Fruit fly (Drosophila melanogaster): ENCODE results near the gene CG14441.

The CG14441 gene

dm6 chrX:6705059-6705802, 5.9 kb downstream of the CG14441 start (continued):
- TF ChIP-seq Chrac-16 (GFP tag; optimal IDR thresholded peaks at IDR 0.05) (no peak), CG3407 (GFP tag; optimal IDR thresholded peaks at IDR 0.05) (no peak), lov (optimal IDR thresholded peaks at IDR 0.05) (no peak), lov (GFP tag; IDR thresholded peaks at IDR 0.05) (no peak), Rx (GFP tag; IDR thresholded peaks at IDR 0.05) (no peak), C15 (GFP tag; IDR thresholded peaks at IDR 0.05) (no peak), CG10565 (GFP tag; optimal IDR thresholded peaks at IDR 0.05) (no peak), CG10274 (GFP tag; optimal IDR thresholded peaks at IDR 0.05) (no peak), gce (GFP tag; IDR thresholded peaks at IDR 0.05) (no peak), lola (GFP tag; optimal IDR thresholded peaks at IDR 0.05) (peak in 1 of 3 experiments; percentile 17), CG10366 (GFP tag; IDR thresholded peaks at IDR 0.05) (no peak), CG14965 (GFP tag; optimal IDR thresholded peaks at IDR 0.05; ENCODE audit: borderline replicate concordance) (no peak), sna (GFP tag; IDR thresholded peaks at IDR 0.05; ENCODE audit: partially characterized antibody) (no peak), CG13424 (tag; optimal IDR thresholded peaks at IDR 0.05) (no peak), CG8281 (tag; optimal IDR thresholded peaks at IDR 0.05) (no peak), dmrt11E (tag; optimal IDR thresholded peaks at IDR 0.05) (no peak), Hand (GFP tag; optimal IDR thresholded peaks at IDR 0.05) (no peak), ara (GFP tag; IDR thresholded peaks at IDR 0.05) (no peak), abd-A (tag; optimal IDR thresholded peaks at IDR 0.05) (no peak), knrl (GFP tag; IDR thresholded peaks at IDR 0.05; ENCODE audit: partially characterized antibody) (no peak), luna (GFP tag; optimal IDR thresholded peaks at IDR 0.05) (no peak), CG30020 (tag; optimal IDR thresholded peaks at IDR 0.05) (no peak), ato (GFP tag; IDR thresholded peaks at IDR 0.05; ENCODE audit: partially characterized antibody) (no peak), caup (GFP tag; optimal IDR thresholded peaks at IDR 0.05; ENCODE audit: severe bottlenecking) (no peak), Scr (GFP tag; IDR thresholded peaks at IDR 0.05; ENCODE audit: partially characterized antibody) (no peak), CG10654 (GFP tag; optimal IDR thresholded peaks at IDR 0.05) (no peak), CG2202 (tag; optimal IDR thresholded peaks at IDR 0.05) (no peak), emc (GFP tag; optimal IDR thresholded peaks at IDR 0.05) (no peak), sd (tag; optimal IDR thresholded peaks at IDR 0.05) (no peak), repo (GFP tag; optimal IDR thresholded peaks at IDR 0.05) (no peak), dysf (GFP tag; IDR thresholded peaks at IDR 0.05) (no peak), ham (GFP tag; IDR thresholded peaks at IDR 0.05) (no peak), sisA (GFP tag; IDR thresholded peaks at IDR 0.05) (no peak), CG5953 (GFP tag; IDR thresholded peaks at IDR 0.05) (no peak), chinmo (GFP tag; IDR thresholded peaks at IDR 0.05; ENCODE audit: partially characterized antibody) (no peak), CTCF (GFP tag; optimal IDR thresholded peaks at IDR 0.05) (no peak), CG34376 (GFP tag; optimal IDR thresholded peaks at IDR 0.05) (peak; percentile 45), CG17612 (GFP tag; IDR thresholded peaks at IDR 0.05) (no peak), wor (GFP tag; IDR thresholded peaks at IDR 0.05) (no peak), B-H1 (GFP tag; IDR thresholded peaks at IDR 0.05) (no peak), wek (GFP tag; optimal IDR thresholded peaks at IDR 0.05) (no peak), Hr3 (GFP tag; optimal IDR thresholded peaks at IDR 0.05) (no peak), fu2 (GFP tag; optimal IDR thresholded peaks at IDR 0.05) (no peak), CG1602 (GFP tag; optimal IDR thresholded peaks at IDR 0.05) (no peak), CG17385 (GFP tag; optimal IDR thresholded peaks at IDR 0.05) (no peak), CG31365 (tag; optimal IDR thresholded peaks at IDR 0.05) (no peak), ATbp (GFP tag; optimal IDR thresholded peaks at IDR 0.05) (peak; percentile 2), CG4854 (GFP tag; optimal IDR thresholded peaks at IDR 0.05) (no peak), mirr (GFP tag; optimal IDR thresholded peaks at IDR 0.05) (no peak), ac (GFP tag; optimal IDR thresholded peaks at IDR 0.05) (no peak), onecut (GFP tag; IDR thresholded peaks at IDR 0.05) (no peak)

Measured in whole organism, embryonic.